Fruit fly (Drosophila melanogaster): ENCODE data around the gene CG42450.

Gene CG42450

dm6 chrX:18774818-18775343, 38.2 kb upstream of the CG42450 start, which contains the start of gene CG6891 (continued):
- no peak for TF ChIP-seq MTF-1 (GFP tag; optimal IDR thresholded peaks at IDR 0.05; ENCODE audit: borderline replicate concordance)
- no peak for TF ChIP-seq CG10462 (GFP tag; optimal IDR thresholded peaks at IDR 0.05)
- TF ChIP-seq CG7963 (GFP tag; IDR thresholded peaks at IDR 0.05; ENCODE audit: partially characterized antibody) = no peak
- TF ChIP-seq CG1792 (GFP tag; optimal IDR thresholded peaks at IDR 0.05) = no peak
- TF ChIP-seq CG12659 (GFP tag; optimal IDR thresholded peaks at IDR 0.05) = peak; percentile 3
- peak; percentile 26 for TF ChIP-seq CG12769 (tag; optimal IDR thresholded peaks at IDR 0.05)
- peak; percentile 2 for TF ChIP-seq fd96Cb (tag; optimal IDR thresholded peaks at IDR 0.05)
- peak; percentile 41 for TF ChIP-seq CG2712 (tag; optimal IDR thresholded peaks at IDR 0.05)
- no peak for TF ChIP-seq Fer3 (tag; optimal IDR thresholded peaks at IDR 0.05)
- TF ChIP-seq CG3847 (GFP tag; IDR thresholded peaks at IDR 0.05) = 0 out of 2 replicates have a peak, but pooled peaks have one; percentile 13
- TF ChIP-seq CG12155 (GFP tag; optimal IDR thresholded peaks at IDR 0.05) = no peak
- peak; percentile 6 for TF ChIP-seq CG14710 (tag; optimal IDR thresholded peaks at IDR 0.05)
- no peak for TF ChIP-seq gfzf (GFP tag; optimal IDR thresholded peaks at IDR 0.05)
- no peak for TF ChIP-seq ems (GFP tag; optimal IDR thresholded peaks at IDR 0.05)
- peak; percentile 49 for TF ChIP-seq Nf-YC (tag; optimal IDR thresholded peaks at IDR 0.05)
- peak; percentile 42 for TF ChIP-seq sug (tag; optimal IDR thresholded peaks at IDR 0.05)
- peak; percentile 49 for TF ChIP-seq da (GFP tag; optimal IDR thresholded peaks at IDR 0.05)
- TF ChIP-seq CG8944 (GFP tag; optimal IDR thresholded peaks at IDR 0.05) = no peak
- TF ChIP-seq ro (GFP tag; IDR thresholded peaks at IDR 0.05) = no peak
- no peak for TF ChIP-seq CG4282 (GFP tag; optimal IDR thresholded peaks at IDR 0.05)
- no peak for TF ChIP-seq gt (GFP tag; IDR thresholded peaks at IDR 0.05)
- TF ChIP-seq amos (GFP tag; IDR thresholded peaks at IDR 0.05; ENCODE audit: partially characterized antibody) = 0 out of 2 replicates have a peak, but pooled peaks have one; percentile 25
- TF ChIP-seq Blimp-1 (GFP tag; optimal IDR thresholded peaks at IDR 0.05) = peak; percentile 98
- peak; percentile 14; the same call in 1 of the 2 replicates for TF ChIP-seq slbo (GFP tag; IDR thresholded peaks at IDR 0.05)
- TF ChIP-seq hkb (optimal IDR thresholded peaks at IDR 0.05) = no peak
- peak; percentile 29; the same call in 1 of the 2 replicates for TF ChIP-seq hkb (GFP tag; IDR thresholded peaks at IDR 0.05)
- TF ChIP-seq nerfin-1 (tag; optimal IDR thresholded peaks at IDR 0.05) = peak; percentile 33
- TF ChIP-seq Dbx (GFP tag; IDR thresholded peaks at IDR 0.05) = no peak
- TF ChIP-seq sim (GFP tag; IDR thresholded peaks at IDR 0.05) = no peak
- TF ChIP-seq E2f1 (GFP tag; IDR thresholded peaks at IDR 0.05) = no peak
- no peak for TF ChIP-seq Elba2 (GFP tag; optimal IDR thresholded peaks at IDR 0.05)
- no peak for TF ChIP-seq lbe (GFP tag; optimal IDR thresholded peaks at IDR 0.05)
- no peak for TF ChIP-seq p53 (GFP tag; optimal IDR thresholded peaks at IDR 0.05)
- no peak for TF ChIP-seq CG13424 (tag; optimal IDR thresholded peaks at IDR 0.05)
- no peak for TF ChIP-seq ab (GFP tag; optimal IDR thresholded peaks at IDR 0.05)
- TF ChIP-seq prd (optimal IDR thresholded peaks at IDR 0.05) = no peak
- TF ChIP-seq prd (GFP tag; IDR thresholded peaks at IDR 0.05) = peak; percentile 35; the same call in 2 of the 3 replicates
- TF ChIP-seq pita (GFP tag; optimal IDR thresholded peaks at IDR 0.05) = no peak
- no peak for TF ChIP-seq kay (GFP tag; optimal IDR thresholded peaks at IDR 0.05)
- TF ChIP-seq oc (tag; optimal IDR thresholded peaks at IDR 0.05) = no peak
- TF ChIP-seq CG1602 (GFP tag; optimal IDR thresholded peaks at IDR 0.05) = no peak
- no peak for TF ChIP-seq Sox100B (GFP tag; optimal IDR thresholded peaks at IDR 0.05)
- no peak for TF ChIP-seq cas (GFP tag; IDR thresholded peaks at IDR 0.05)
- TF ChIP-seq danr (GFP tag; IDR thresholded peaks at IDR 0.05) = no peak
- TF ChIP-seq fru (optimal IDR thresholded peaks at IDR 0.05) = no peak
- peak; percentile 41; the same call in 1 of the 3 replicates for TF ChIP-seq CG34422 (GFP tag; IDR thresholded peaks at IDR 0.05)
- TF ChIP-seq HLHmδ (GFP tag; optimal IDR thresholded peaks at IDR 0.05) = peak; percentile 72
- peak; percentile 42 for TF ChIP-seq CG7839 (tag; optimal IDR thresholded peaks at IDR 0.05)
- TF ChIP-seq CG2202 (tag; optimal IDR thresholded peaks at IDR 0.05) = no peak
- no peak for TF ChIP-seq Atf-2 (GFP tag; optimal IDR thresholded peaks at IDR 0.05)
- TF ChIP-seq zen (tag; optimal IDR thresholded peaks at IDR 0.05) = no peak
- no peak for TF ChIP-seq CG11093 (GFP tag; IDR thresholded peaks at IDR 0.05)
